Fruit fly (Drosophila melanogaster): ENCODE results near the gene ND-B18.

The ND-B18 gene

DNA sequence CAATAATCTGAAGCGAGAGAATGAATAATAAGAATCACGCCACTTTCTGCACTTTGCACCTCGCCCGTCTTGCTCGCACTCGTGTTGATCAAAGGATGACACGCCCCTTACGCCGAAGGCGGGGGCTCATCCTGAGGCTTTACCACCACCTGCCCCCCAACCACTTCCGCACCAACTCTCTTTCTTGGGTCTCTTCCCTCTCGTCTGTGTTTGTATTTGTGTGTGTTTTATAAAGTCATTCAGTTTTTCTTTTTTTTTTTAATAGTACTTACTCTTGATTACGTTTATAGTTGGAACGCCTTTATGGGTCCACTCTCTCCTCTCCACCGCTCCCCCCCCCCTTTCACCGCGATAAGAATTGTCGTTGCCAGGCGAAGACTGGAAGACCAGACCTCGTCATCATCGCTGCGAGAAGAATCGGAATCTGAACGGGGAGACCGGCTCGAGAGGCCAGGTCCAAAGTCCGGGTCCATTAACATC, 5.9 kb downstream of the ND-B18 start (continued):
- TF ChIP-seq CG8632 (GFP tag; optimal IDR thresholded peaks at IDR 0.05) (peak; percentile 86), Blimp-1 (GFP tag; optimal IDR thresholded peaks at IDR 0.05) (peak; percentile 75), dac (GFP tag; optimal IDR thresholded peaks at IDR 0.05) (peak; percentile 77), ss (GFP tag; optimal IDR thresholded peaks at IDR 0.05) (peak; percentile 100), salr (GFP tag; optimal IDR thresholded peaks at IDR 0.05) (peak; percentile 89 to 98), CG6808 (GFP tag; optimal IDR thresholded peaks at IDR 0.05) (peak; percentile 99), Gug (GFP tag; IDR thresholded peaks at IDR 0.05) (peak; percentile 74), spab (GFP tag; optimal IDR thresholded peaks at IDR 0.05) (peak; percentile 99), lz (GFP tag; optimal IDR thresholded peaks at IDR 0.05) (peak; percentile 28), CG6854 (GFP tag; optimal IDR thresholded peaks at IDR 0.05) (peak; percentile 97), Hr4 (GFP tag; optimal IDR thresholded peaks at IDR 0.05) (peak; percentile 63), Hr38 (GFP tag; optimal IDR thresholded peaks at IDR 0.05) (no peak), Ets21C (GFP tag; optimal IDR thresholded peaks at IDR 0.05) (no peak), CG31627 (GFP tag; optimal IDR thresholded peaks at IDR 0.05) (no peak), vri (GFP tag; optimal IDR thresholded peaks at IDR 0.05) (peak; percentile 57), esn (GFP tag; optimal IDR thresholded peaks at IDR 0.05) (peak; percentile 57), eg (GFP tag; IDR thresholded peaks at IDR 0.05) (peak; percentile 84), CG15336 (GFP tag; IDR thresholded peaks at IDR 0.05) (peak; percentile 87), fd59A (GFP tag; optimal IDR thresholded peaks at IDR 0.05) (peak; percentile 91), CG16779 (tag; optimal IDR thresholded peaks at IDR 0.05) (peak; percentile 95), CG34406 (GFP tag; optimal IDR thresholded peaks at IDR 0.05) (peak; percentile 76)

DNA sequence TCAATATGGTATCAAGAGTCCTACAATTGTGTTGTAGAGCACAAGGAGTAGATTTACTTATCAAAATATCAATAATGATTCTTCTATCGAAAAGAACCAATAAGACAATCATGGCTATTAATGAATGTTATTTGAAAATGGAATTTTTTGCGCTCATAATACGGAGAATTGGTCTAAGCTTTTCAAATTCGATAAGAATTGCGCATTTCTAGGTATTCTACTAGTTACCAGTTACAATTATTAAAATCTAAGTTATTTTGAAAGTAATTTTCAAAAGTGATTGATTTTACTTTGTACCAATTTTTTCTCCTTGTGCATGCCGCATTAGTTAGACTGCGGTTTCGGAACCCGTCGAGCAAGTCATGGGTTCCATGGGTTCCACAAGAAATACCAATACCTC, 6.6 kb downstream of the ND-B18 start:
- TF ChIP-seq CG3919 (GFP tag; optimal IDR thresholded peaks at IDR 0.05) (no peak), dac (GFP tag; optimal IDR thresholded peaks at IDR 0.05) (no peak), Smox (GFP tag; optimal IDR thresholded peaks at IDR 0.05) (peak; percentile 14), acj6 (GFP tag; optimal IDR thresholded peaks at IDR 0.05) (peak; percentile 17), achi (GFP tag; optimal IDR thresholded peaks at IDR 0.05) (no peak), svp (GFP tag) (peak; percentile 36), CG8119 (GFP tag; IDR thresholded peaks at IDR 0.05) (no peak), esn (GFP tag; optimal IDR thresholded peaks at IDR 0.05) (peak; percentile 49), Met (GFP tag; optimal IDR thresholded peaks at IDR 0.05) (peak; percentile 36), Hr39 (GFP tag; optimal IDR thresholded peaks at IDR 0.05) (peak; percentile 24), CG31627 (GFP tag; optimal IDR thresholded peaks at IDR 0.05) (peak; percentile 31), lz (GFP tag; optimal IDR thresholded peaks at IDR 0.05) (peak; percentile 54), CG32006 (GFP tag; optimal IDR thresholded peaks at IDR 0.05) (peak; percentile 25), CG10631 (GFP tag; optimal IDR thresholded peaks at IDR 0.05) (peak; percentile 18), fd59A (GFP tag; optimal IDR thresholded peaks at IDR 0.05) (peak; percentile 4), CG15336 (GFP tag; IDR thresholded peaks at IDR 0.05) (peak; percentile 9; the same call in 1 of the 2 replicates), Eip78C (GFP tag) (peak; percentile 87), Hr4 (GFP tag; optimal IDR thresholded peaks at IDR 0.05) (peak; percentile 16), CG11294 (GFP tag; IDR thresholded peaks at IDR 0.05) (no peak)

DNA sequence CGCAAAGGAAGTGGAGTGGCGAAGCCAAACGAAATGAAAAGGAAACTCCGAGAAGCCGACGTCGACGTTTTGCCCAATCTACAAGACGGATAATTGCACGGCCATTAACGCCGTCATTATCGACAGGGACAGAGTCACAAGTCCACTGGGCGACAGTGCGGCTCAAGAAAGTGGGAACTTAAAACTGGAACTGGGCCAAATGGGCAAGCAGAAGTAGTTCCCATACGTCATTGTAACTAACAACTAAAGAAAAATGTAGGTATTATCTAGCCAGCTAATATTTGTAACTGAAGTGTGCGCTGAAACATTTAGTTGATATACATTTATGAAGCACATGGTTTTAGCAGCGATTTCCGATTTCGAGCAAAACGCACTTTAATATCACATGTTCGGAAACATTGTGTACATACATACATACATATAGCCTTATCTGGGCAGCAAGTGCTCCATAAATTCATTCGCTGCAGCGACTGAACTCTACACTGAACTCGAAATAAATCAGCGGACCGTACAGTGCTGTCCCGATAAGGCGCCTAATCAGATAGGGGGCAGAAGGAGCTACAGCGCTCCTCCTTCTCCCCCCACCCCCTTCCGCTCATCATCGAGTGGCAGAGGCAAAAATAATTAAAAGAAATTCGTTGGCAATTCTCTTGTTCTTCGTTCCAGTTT, 7.4 kb downstream of the ND-B18 start:
- peak; percentile 55 for TF ChIP-seq CG10669 (GFP tag; optimal IDR thresholded peaks at IDR 0.05)
- TF ChIP-seq OdsH (GFP tag; optimal IDR thresholded peaks at IDR 0.05) = no peak
- peak; percentile 95 for TF ChIP-seq svp (GFP tag)
- TF ChIP-seq CG8632 (GFP tag; optimal IDR thresholded peaks at IDR 0.05) = no peak
- peak; percentile 62 for TF ChIP-seq Met (GFP tag; optimal IDR thresholded peaks at IDR 0.05)
- TF ChIP-seq CG6854 (GFP tag; optimal IDR thresholded peaks at IDR 0.05) = peak; percentile 29
- TF ChIP-seq Eip78C (GFP tag) = peak; percentile 88
- TF ChIP-seq Blimp-1 (GFP tag; optimal IDR thresholded peaks at IDR 0.05) = peak; percentile 74
- no peak for TF ChIP-seq CG10631 (GFP tag; optimal IDR thresholded peaks at IDR 0.05)
- peak; percentile 29 for TF ChIP-seq achi (GFP tag; optimal IDR thresholded peaks at IDR 0.05)
- peak; percentile 6 for TF ChIP-seq CG34406 (GFP tag; optimal IDR thresholded peaks at IDR 0.05)
- peak; percentile 39 for TF ChIP-seq Sox102F (GFP tag; optimal IDR thresholded peaks at IDR 0.05)
- TF ChIP-seq pdm3 (GFP tag; optimal IDR thresholded peaks at IDR 0.05) = no peak
- TF ChIP-seq CG7368 (GFP tag; optimal IDR thresholded peaks at IDR 0.05) = no peak
- peak; percentile 19 for TF ChIP-seq esn (GFP tag; optimal IDR thresholded peaks at IDR 0.05)
- TF ChIP-seq cyc (GFP tag; optimal IDR thresholded peaks at IDR 0.05) = peak; percentile 17
- TF ChIP-seq CG9139 (GFP tag; optimal IDR thresholded peaks at IDR 0.05) = peak; percentile 61
- TF ChIP-seq CG6792 (GFP tag; optimal IDR thresholded peaks at IDR 0.05) = peak; percentile 17
- peak; percentile 38; the same call in 1 of the 2 replicates for TF ChIP-seq CG15336 (GFP tag; IDR thresholded peaks at IDR 0.05)
- no peak for TF ChIP-seq CG8119 (GFP tag; IDR thresholded peaks at IDR 0.05)
- no peak for TF ChIP-seq CG6163 (GFP tag; IDR thresholded peaks at IDR 0.05)
- TF ChIP-seq CG32006 (GFP tag; optimal IDR thresholded peaks at IDR 0.05) = peak; percentile 33
- TF ChIP-seq lz (GFP tag; optimal IDR thresholded peaks at IDR 0.05) = peak; percentile 19
- TF ChIP-seq Ets21C (GFP tag; optimal IDR thresholded peaks at IDR 0.05) = no peak
- peak; percentile 39 for TF ChIP-seq topi (GFP tag; optimal IDR thresholded peaks at IDR 0.05)
- TF ChIP-seq CG6276 (GFP tag; optimal IDR thresholded peaks at IDR 0.05) = peak; percentile 37
- TF ChIP-seq acj6 (GFP tag; optimal IDR thresholded peaks at IDR 0.05) = no peak

Data from whole organism, prepupa.